Fruit fly (Drosophila melanogaster): ENCODE results near the gene CG45154.

Gene CG45154

dm6 chrX:21116864-21117464 is 29.9 kb downstream of the CG45154 start, which contains the start of the genes unc and CG15445 (continued):
- TF ChIP-seq CG13287 (GFP tag; IDR thresholded peaks at IDR 0.05; ENCODE audit: partially characterized antibody), result peak; percentile 84
- peak; percentile 91 for TF ChIP-seq hb (GFP tag; IDR thresholded peaks at IDR 0.05; ENCODE audit: partially characterized antibody)
- TF ChIP-seq CG7987 (GFP tag; optimal IDR thresholded peaks at IDR 0.05), result no peak
- peak; percentile 50 for TF ChIP-seq row (GFP tag; IDR thresholded peaks at IDR 0.05)
- TF ChIP-seq CG11456 (GFP tag; IDR thresholded peaks at IDR 0.05), result 0 out of 3 replicates have a peak, but pooled peaks have one; percentile 17
- TF ChIP-seq CG7745 (tag; optimal IDR thresholded peaks at IDR 0.05), result no peak
- TF ChIP-seq da (GFP tag; optimal IDR thresholded peaks at IDR 0.05), result no peak
- peak; percentile 20 for TF ChIP-seq NfI (GFP tag; optimal IDR thresholded peaks at IDR 0.05)
- peak; percentile 80 for TF ChIP-seq unc-4 (GFP tag; IDR thresholded peaks at IDR 0.05; ENCODE audit: partially characterized antibody)
- no peak for TF ChIP-seq Deaf1 (tag; optimal IDR thresholded peaks at IDR 0.05)
- TF ChIP-seq Aef1 (GFP tag; IDR thresholded peaks at IDR 0.05), result peak; percentile 81
- no peak for TF ChIP-seq pfk (GFP tag; optimal IDR thresholded peaks at IDR 0.05)
- peak; percentile 4 for TF ChIP-seq CG17802 (tag; optimal IDR thresholded peaks at IDR 0.05)
- no peak for TF ChIP-seq zfh1 (GFP tag; IDR thresholded peaks at IDR 0.05)
- TF ChIP-seq CG13296 (GFP tag; optimal IDR thresholded peaks at IDR 0.05), result no peak
- TF ChIP-seq CG16813 (GFP tag; IDR thresholded peaks at IDR 0.05; ENCODE audit: partially characterized antibody), result peak; percentile 93
- peak; percentile 34 for TF ChIP-seq gfzf (GFP tag; optimal IDR thresholded peaks at IDR 0.05)
- TF ChIP-seq CG4282 (GFP tag; optimal IDR thresholded peaks at IDR 0.05), result no peak
- peak; percentile 42 for TF ChIP-seq bcd (GFP tag; optimal IDR thresholded peaks at IDR 0.05)
- peak; percentile 3 for TF ChIP-seq Atf3 (GFP tag; optimal IDR thresholded peaks at IDR 0.05)
- no peak for TF ChIP-seq ftz-f1 (GFP tag; optimal IDR thresholded peaks at IDR 0.05)
- peak; percentile 28 for TF ChIP-seq CG30431 (GFP tag; optimal IDR thresholded peaks at IDR 0.05)
- TF ChIP-seq ind (GFP tag; optimal IDR thresholded peaks at IDR 0.05), result no peak
- peak; percentile 8 for TF ChIP-seq CG18764 (GFP tag; optimal IDR thresholded peaks at IDR 0.05)
- TF ChIP-seq CG18011 (GFP tag; optimal IDR thresholded peaks at IDR 0.05), result peak; percentile 99
- TF ChIP-seq Ets97D (GFP tag; optimal IDR thresholded peaks at IDR 0.05), result peak; percentile 74
- no peak for TF ChIP-seq E2f1 (GFP tag; IDR thresholded peaks at IDR 0.05)
- TF ChIP-seq CG17612 (GFP tag; IDR thresholded peaks at IDR 0.05), result no peak
- TF ChIP-seq CoRest (tag; optimal IDR thresholded peaks at IDR 0.05), result peak; percentile 65
- peak; percentile 53 for TF ChIP-seq YL-1 (GFP tag; optimal IDR thresholded peaks at IDR 0.05)
- peak in 1 of 2 experiments; percentile 23 for TF ChIP-seq chif (GFP tag; optimal IDR thresholded peaks at IDR 0.05)
- no peak for TF ChIP-seq croc (GFP tag; conservative IDR thresholded peaks at IDR 0.05)
- no peak for TF ChIP-seq al (GFP tag; IDR thresholded peaks at IDR 0.05)
- TF ChIP-seq CG2129 (GFP tag; IDR thresholded peaks at IDR 0.05; ENCODE audit: partially characterized antibody), result peak; percentile 42; the same call in 1 of the 2 replicates
- no peak for TF ChIP-seq CG11247 (GFP tag; IDR thresholded peaks at IDR 0.05)
- peak; percentile 62 for TF ChIP-seq nmo (GFP tag; optimal IDR thresholded peaks at IDR 0.05)
- peak; percentile 90 for TF ChIP-seq Sin3A (optimal IDR thresholded peaks at IDR 0.05)
- peak; percentile 10 for TF ChIP-seq HLH54F (GFP tag; optimal IDR thresholded peaks at IDR 0.05)
- peak; percentile 7 for TF ChIP-seq CG9876 (GFP tag; optimal IDR thresholded peaks at IDR 0.05)
- TF ChIP-seq Dip2 (GFP tag; IDR thresholded peaks at IDR 0.05), result no peak
- TF ChIP-seq sc (optimal IDR thresholded peaks at IDR 0.05), result no peak
- TF ChIP-seq sc (GFP tag; optimal IDR thresholded peaks at IDR 0.05), result no peak
- TF ChIP-seq nerfin-2 (GFP tag; IDR thresholded peaks at IDR 0.05; ENCODE audit: partially characterized antibody), result peak; percentile 69
- peak; percentile 60; the same call in 1 of the 2 replicates for TF ChIP-seq tna (GFP tag; IDR thresholded peaks at IDR 0.05; ENCODE audit: partially characterized antibody)
- TF ChIP-seq fu2 (GFP tag; optimal IDR thresholded peaks at IDR 0.05), result no peak
- no peak for TF ChIP-seq Kr (GFP tag; optimal IDR thresholded peaks at IDR 0.05)
- peak; percentile 19 for TF ChIP-seq CG9727 (GFP tag; optimal IDR thresholded peaks at IDR 0.05)
- TF ChIP-seq Dip3 (GFP tag; optimal IDR thresholded peaks at IDR 0.05), result peak; percentile 22
- no peak for TF ChIP-seq Oaz (GFP tag; IDR thresholded peaks at IDR 0.05)
- no peak for TF ChIP-seq otp (GFP tag; IDR thresholded peaks at IDR 0.05)

Measured in whole organism, embryonic.